Worm (Caenorhabditis elegans) whole organism, L2 larva: ENCODE data around the gene F09C6.3.
A peak's percentile ranks its signal among the peaks of the same experiment; 100 is the strongest.

Experiments
- C34F6.9 ChIP-seq: fragments of 150-350 bp; optimal IDR thresholded peaks from 2 replicates; lab custom pipeline; 2014; ENCODE audit warnings: missing biosample characterization, missing genetic modification characterization
- R02D3.7 ChIP-seq: fragments of 150-350 bp; optimal IDR thresholded peaks from 2 replicates; lab custom pipeline; 2014; ENCODE audit warnings: missing biosample characterization, missing genetic modification characterization
- Y55F3AM.14 ChIP-seq: fragments of 200-800 bp; sonication (Bioruptor generic); optimal IDR thresholded peaks from 2 replicates; lab custom pipeline; 2018; ENCODE audit warnings: mild to moderate bottlenecking, missing genetic modification characterization, missing compliant biosample characterization
- ZK546.5 ChIP-seq: sonication (generic microtip); optimal IDR thresholded peaks from 2 replicates; lab custom pipeline; 2017; ENCODE audit warnings: missing biosample characterization, missing genetic modification characterization
- alr-1 ChIP-seq: fragments of 150-350 bp; optimal IDR thresholded peaks from 2 replicates; lab custom pipeline; 2014; ENCODE audit warnings: missing biosample characterization, missing genetic modification characterization
- ama-1 ChIP-seq: fragments of 150-350 bp; optimal IDR thresholded peaks from 2 replicates; lab custom pipeline; 2018; ENCODE audit warnings: inconsistent platforms
- ceh-16 ChIP-seq: fragments of 150-350 bp; optimal IDR thresholded peaks from 2 replicates; lab custom pipeline; 2014; ENCODE audit warnings: missing biosample characterization, missing genetic modification characterization
- crh-2 ChIP-seq: sonication (generic microtip); optimal IDR thresholded peaks from 2 replicates; lab custom pipeline; 2017; ENCODE audit warnings: missing biosample characterization, missing genetic modification characterization
- egl-27 ChIP-seq: sonication (generic microtip); optimal IDR thresholded peaks from 3 replicates; lab custom pipeline; 2017; ENCODE audit warnings: missing biosample characterization, missing genetic modification reagents, missing genetic modification characterization
- elt-3 ChIP-seq: sonication (generic microtip); optimal IDR thresholded peaks from 2 replicates; lab custom pipeline; 2017; ENCODE audit warnings: missing biosample characterization, missing genetic modification characterization
- fos-1 ChIP-seq: fragments of 150-350 bp; optimal IDR thresholded peaks from 2 replicates; lab custom pipeline; 2014; ENCODE audit warnings: missing biosample characterization, missing genetic modification characterization
- gmeb-1 ChIP-seq: fragments of 150-350 bp; optimal IDR thresholded peaks from 2 replicates; lab custom pipeline; 2014; ENCODE audit warnings: missing biosample characterization, missing genetic modification characterization
- lin-11 ChIP-seq: fragments of 150-350 bp; sonication (generic microtip); optimal IDR thresholded peaks from 2 replicates; lab custom pipeline; 2014; ENCODE audit warnings: missing biosample characterization, missing genetic modification characterization, inconsistent platforms, mixed read lengths
- lin-39 ChIP-seq: fragments of 150-350 bp; optimal IDR thresholded peaks from 2 replicates; lab custom pipeline; 2014; ENCODE audit warnings: missing biosample characterization, missing genetic modification reagents, missing genetic modification characterization
- lsy-2 ChIP-seq, 2 experiments: fragments of 150-350 bp in 1 of 2; sonication (generic microtip) in 1 of 2; optimal IDR thresholded peaks; 2 replicates each; lab custom pipeline; 2014 to 2017; ENCODE audit warnings: missing biosample characterization in 2 of 2, missing genetic modification characterization in 2 of 2
- mdl-1 ChIP-seq, 2 experiments: fragments of 150-350 bp in 1 of 2; sonication (generic microtip) in 1 of 2; optimal IDR thresholded peaks; 2 replicates each; lab custom pipeline; 2017; ENCODE audit warnings: missing biosample characterization in 2 of 2, missing genetic modification characterization in 2 of 2
- nhr-10 ChIP-seq: sonication (generic microtip); optimal IDR thresholded peaks from 2 replicates; lab custom pipeline; 2017; ENCODE audit warnings: missing biosample characterization, missing genetic modification characterization
- nhr-11 ChIP-seq: fragments of 150-350 bp; optimal IDR thresholded peaks from 2 replicates; lab custom pipeline; 2014; ENCODE audit warnings: missing biosample characterization, missing genetic modification characterization
- nhr-12 ChIP-seq: fragments of 150-350 bp; optimal IDR thresholded peaks from 2 replicates; lab custom pipeline; 2014; ENCODE audit warnings: missing biosample characterization, missing genetic modification characterization
- nhr-129 ChIP-seq: fragments of 150-350 bp; optimal IDR thresholded peaks from 2 replicates; lab custom pipeline; 2014; ENCODE audit warnings: missing biosample characterization, missing genetic modification characterization
- nhr-237 ChIP-seq: fragments of 150-350 bp; optimal IDR thresholded peaks from 2 replicates; lab custom pipeline; 2014; ENCODE audit warnings: missing biosample characterization, missing genetic modification characterization
- nhr-25 ChIP-seq: fragments of 150-350 bp; sonication (generic microtip); optimal IDR thresholded peaks from 3 replicates; lab custom pipeline; 2014; ENCODE audit warnings: missing biosample characterization, missing genetic modification characterization
- nhr-6 ChIP-seq: fragments of 150-350 bp; optimal IDR thresholded peaks from 2 replicates; lab custom pipeline; 2014; ENCODE audit warnings: missing biosample characterization, missing genetic modification characterization
- nhr-77 ChIP-seq: fragments of 150-350 bp; optimal IDR thresholded peaks from 2 replicates; lab custom pipeline; 2014; ENCODE audit warnings: missing biosample characterization, missing genetic modification characterization
- peb-1 ChIP-seq: fragments of 150-350 bp; optimal IDR thresholded peaks from 2 replicates; lab custom pipeline; 2014; ENCODE audit warnings: missing biosample characterization, missing genetic modification characterization
- sma-3 ChIP-seq: sonication (generic microtip); optimal IDR thresholded peaks from 2 replicates; lab custom pipeline; 2016; ENCODE audit warnings: missing genetic modification reagents, missing genetic modification characterization, missing compliant biosample characterization
- sma-9 ChIP-seq, 2 experiments: fragments of 150-350 bp in 1 of 2; sonication (generic microtip) in 1 of 2; optimal IDR thresholded peaks; 2 replicates each; lab custom pipeline; 2014 to 2016; ENCODE audit warnings: missing genetic modification characterization in 2 of 2, mild to moderate bottlenecking in 1 of 2, missing biosample characterization in 1 of 2, missing compliant biosample characterization in 1 of 2, missing genetic modification reagents in 1 of 2, moderate library complexity in 1 of 2
- snpc-4 ChIP-seq: fragments of 150-350 bp; optimal IDR thresholded peaks from 2 replicates; lab custom pipeline; 2014; ENCODE audit warnings: missing biosample characterization, missing genetic modification characterization
- unc-55 ChIP-seq: fragments of 150-350 bp; sonication (generic microtip); optimal IDR thresholded peaks from 3 replicates; lab custom pipeline; 2014; ENCODE audit warnings: missing biosample characterization, missing genetic modification reagents, missing genetic modification characterization
- ztf-4 ChIP-seq: fragments of 150-350 bp; optimal IDR thresholded peaks from 2 replicates; lab custom pipeline; 2014; ENCODE audit warnings: missing biosample characterization, missing genetic modification characterization

F09C6.3 gene

DNA sequence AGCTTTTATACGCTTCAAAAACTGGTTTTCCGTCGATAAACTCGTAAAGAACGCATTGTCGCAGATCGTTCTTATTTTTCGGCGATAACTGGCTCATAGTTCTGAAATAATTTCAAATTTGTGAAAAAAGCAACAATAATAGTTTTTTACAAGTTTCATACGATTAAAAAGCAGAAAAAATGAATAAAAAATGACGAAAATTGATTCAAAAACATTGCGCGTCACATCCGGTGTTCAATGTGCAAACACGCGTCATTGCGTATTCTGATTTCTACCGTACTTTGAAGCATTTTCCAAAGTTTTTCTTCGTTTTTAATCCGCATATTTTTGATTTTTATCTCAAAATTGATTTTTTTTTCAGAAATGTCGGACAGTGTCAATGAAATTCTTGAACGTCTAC is 38.4 kb upstream of the F09C6.3 start, which contains the start of the genes fbxa-206 and Y102A5C.2:
Gene fbxa-206 (minus strand): TSS at position 101 of the 400 bp plus-strand sequence.
Gene Y102A5C.2 (plus strand): TSS at position 354 of the 400 bp plus-strand sequence.
- no peak for TF ChIP-seq nhr-10 (tag; lab: Kevin White, UChicago)
- TF ChIP-seq C34F6.9, result no peak
- TF ChIP-seq ceh-16 (tag; lab: Kevin White, UChicago), result no peak
- no peak for TF ChIP-seq nhr-77 (tag; lab: Kevin White, UChicago)
- TF ChIP-seq nhr-25 (tag; lab: Kevin White, UChicago), result no peak
- no peak for TF ChIP-seq fos-1 (tag; lab: Kevin White, UChicago)
- TF ChIP-seq peb-1 (tag; lab: Kevin White, UChicago), result no peak
- no peak for TF ChIP-seq lin-39 (tag; lab: Kevin White, UChicago)
- no peak for TF ChIP-seq elt-3 (tag; lab: Kevin White, UChicago)
- TF ChIP-seq crh-2 (tag; lab: Kevin White, UChicago), result no peak
- TF ChIP-seq egl-27, result no peak
- TF ChIP-seq, all 48 proteins: peak for 0

DNA sequence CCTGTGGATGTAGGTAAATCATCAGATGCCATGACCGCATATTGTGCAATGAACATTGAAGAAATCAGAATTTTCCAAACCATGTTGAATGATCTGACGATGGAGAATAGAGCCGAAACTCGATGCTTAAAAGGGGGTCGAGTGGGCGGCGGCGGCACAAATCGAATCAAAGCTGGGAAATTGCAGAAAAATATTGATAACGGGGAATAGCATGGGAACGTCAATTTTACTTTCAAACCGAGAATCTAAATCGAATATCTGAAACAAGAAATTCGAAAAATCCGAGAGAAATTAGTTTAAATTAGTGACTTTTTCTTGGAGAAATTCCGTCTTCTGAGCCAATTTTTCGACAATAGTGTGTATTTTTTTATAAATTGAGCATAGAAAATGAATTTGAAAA is 36.1 kb upstream of the F09C6.3 start, which contains the start of gene F09C6.10:
Gene F09C6.10 (minus strand): TSS at position 101 of the 400 bp plus-strand sequence.
- no peak for TF ChIP-seq sma-3 (GFP tag; lab: Kevin White, UChicago)

DNA sequence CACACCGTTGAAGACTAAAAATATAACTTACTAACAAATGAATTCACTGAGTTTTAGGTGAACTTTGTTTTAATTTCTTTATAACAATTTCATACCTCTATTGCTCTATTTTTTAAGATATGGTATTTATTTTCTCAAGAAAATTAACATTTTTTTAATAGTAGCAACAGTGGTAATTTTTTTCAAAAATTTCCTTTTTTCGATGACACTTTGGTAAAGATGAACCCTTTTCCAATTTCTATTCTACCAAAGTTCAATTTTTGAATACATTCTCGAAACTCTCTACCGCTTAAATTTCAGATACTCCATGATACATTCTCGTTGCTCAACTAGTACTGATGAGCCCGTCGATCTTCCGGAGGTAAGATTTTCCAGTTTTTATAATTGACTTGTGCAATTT is 32.0 kb upstream of the F09C6.3 start, which contains the start of gene nhr-116:
Gene nhr-116 (plus strand): TSS at position 301 of the 400 bp plus-strand sequence.
- TF ChIP-seq sma-9 (GFP tag; optimal IDR thresholded peaks at IDR 0.05; lab: Kevin White, UChicago), result no peak
- no peak for TF ChIP-seq sma-9 (tag; optimal IDR thresholded peaks at IDR 0.05; lab: Kevin White, UChicago)
- no peak for TF ChIP-seq unc-55
- no peak for TF ChIP-seq snpc-4 (tag; lab: Kevin White, UChicago)
- no peak for TF ChIP-seq lin-11

DNA sequence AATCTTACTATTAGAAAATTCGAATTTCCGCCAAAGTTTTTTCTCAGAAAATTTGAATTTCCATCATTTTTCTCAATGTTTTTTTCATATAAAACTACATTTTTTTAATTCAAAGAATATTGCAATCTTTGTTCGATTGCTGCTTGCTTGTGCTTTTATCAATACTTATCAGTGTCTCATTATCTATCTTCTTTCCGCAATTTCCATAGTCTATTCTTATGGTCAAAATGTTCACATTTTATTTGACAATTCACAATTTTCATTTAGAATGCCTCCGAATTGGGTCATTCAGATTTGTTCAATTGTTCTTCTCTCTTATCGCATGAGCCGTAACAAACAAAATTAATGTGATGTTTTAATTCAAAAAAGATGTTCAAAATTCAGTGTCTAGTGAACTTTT is 31.3 kb upstream of the F09C6.3 start:
- TF ChIP-seq fos-1 (tag; lab: Kevin White, UChicago), result peak; percentile 44
- no peak for TF ChIP-seq nhr-129 (tag; lab: Kevin White, UChicago)
- TF ChIP-seq, all 48 proteins: peak for 1

DNA sequence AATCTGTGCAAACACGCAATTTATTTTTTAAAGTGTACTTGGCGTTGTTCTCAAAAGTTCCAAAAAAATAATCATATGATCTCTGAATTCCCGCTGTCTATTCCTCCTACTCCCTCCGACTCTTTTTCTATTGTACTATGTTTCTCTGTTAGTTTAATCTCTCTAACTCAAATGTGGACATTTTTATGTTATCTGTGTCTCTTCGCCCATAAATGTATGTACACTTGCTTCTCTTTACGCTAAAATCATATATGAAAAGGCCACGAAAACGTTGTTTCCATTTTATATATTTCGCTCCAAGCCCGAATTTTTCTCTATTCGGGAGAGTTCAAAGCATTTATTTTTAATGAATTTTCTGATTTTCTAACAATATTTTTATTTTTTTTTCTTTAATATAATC is 30.9 kb upstream of the F09C6.3 start:
- TF ChIP-seq nhr-237, result no peak
- no peak for TF ChIP-seq mdl-1 (tag; optimal IDR thresholded peaks at IDR 0.05; lab: Kevin White, UChicago)
- no peak for TF ChIP-seq ama-1 (lab: Kevin White, UChicago)
- no peak for TF ChIP-seq ZK546.5
- TF ChIP-seq gmeb-1 (tag; lab: Kevin White, UChicago), result no peak
- TF ChIP-seq unc-55, result peak; percentile 18
- peak; percentile 6 for TF ChIP-seq nhr-129 (tag; lab: Kevin White, UChicago)
- peak; percentile 7 for TF ChIP-seq sma-9 (GFP tag; optimal IDR thresholded peaks at IDR 0.05; lab: Kevin White, UChicago)
- TF ChIP-seq sma-9 (tag; optimal IDR thresholded peaks at IDR 0.05; lab: Kevin White, UChicago), result no peak

DNA sequence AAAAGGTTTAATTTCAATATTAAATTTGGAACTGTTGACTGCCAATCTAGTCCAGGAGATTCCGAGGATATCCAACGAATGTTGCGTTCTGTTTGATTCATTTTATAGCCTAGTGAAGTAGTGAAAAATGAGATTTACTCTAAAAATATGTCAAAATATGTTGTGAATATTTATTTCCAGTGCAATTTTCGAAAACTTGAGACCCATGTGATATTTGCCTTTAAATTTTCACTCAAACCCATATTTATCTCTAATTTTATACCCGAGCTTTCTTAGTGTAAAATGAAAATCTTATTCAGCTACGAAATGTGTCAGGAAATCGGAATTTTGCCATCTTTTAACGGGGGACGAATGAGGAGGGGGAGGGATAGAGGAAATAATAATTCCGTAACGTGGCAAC is 29.9 kb upstream of the F09C6.3 start, which contains the start of gene F09C6.16:
Gene F09C6.16 (minus strand): TSS at position 101 of the 400 bp plus-strand sequence.
- TF ChIP-seq sma-9 (GFP tag; optimal IDR thresholded peaks at IDR 0.05; lab: Kevin White, UChicago) (no peak), sma-9 (tag; optimal IDR thresholded peaks at IDR 0.05; lab: Kevin White, UChicago) (no peak), peb-1 (tag; lab: Kevin White, UChicago) (no peak), fos-1 (tag; lab: Kevin White, UChicago) (no peak), nhr-12 (no peak), snpc-4 (tag; lab: Kevin White, UChicago) (no peak), ztf-4 (tag; lab: Kevin White, UChicago) (no peak), nhr-25 (tag; lab: Kevin White, UChicago) (no peak), alr-1 (tag; lab: Kevin White, UChicago) (no peak), Y55F3AM.14 (no peak), lsy-2 (tag; optimal IDR thresholded peaks at IDR 0.05; lab: Kevin White, UChicago) (no peak), C34F6.9 (no peak), nhr-11 (no peak), nhr-129 (tag; lab: Kevin White, UChicago) (no peak), nhr-6 (tag; lab: Kevin White, UChicago) (no peak)

DNA sequence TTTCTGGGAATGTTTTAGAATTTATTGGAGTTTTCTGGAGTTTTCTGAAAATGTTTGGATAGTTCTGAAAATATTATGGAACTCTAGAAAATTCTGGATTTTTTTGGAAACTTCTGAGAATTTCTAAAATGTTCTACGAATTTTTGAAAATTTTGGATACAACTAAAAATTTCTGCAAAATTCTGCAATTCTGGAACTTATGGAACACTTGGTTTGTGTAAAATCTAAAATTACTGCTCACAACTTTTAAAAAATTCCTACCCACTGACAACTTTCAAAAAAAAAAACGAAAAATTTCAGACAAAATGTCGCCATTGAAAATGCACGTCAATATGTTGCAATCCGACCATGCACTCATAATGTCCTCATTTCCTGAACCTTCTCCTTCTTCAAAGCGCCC is 24.7 kb upstream of the F09C6.3 start, which contains the start of gene nhr-262:
Gene nhr-262 (plus strand): TSS at position 301 of the 400 bp plus-strand sequence.
- no peak for TF ChIP-seq R02D3.7 (tag; lab: Kevin White, UChicago)
- TF ChIP-seq lin-11, result no peak
- no peak for TF ChIP-seq nhr-11
- TF ChIP-seq ama-1 (lab: Kevin White, UChicago), result no peak
- no peak for TF ChIP-seq mdl-1 (tag; optimal IDR thresholded peaks at IDR 0.05; lab: Kevin White, UChicago)
- no peak for TF ChIP-seq nhr-129 (tag; lab: Kevin White, UChicago)
